Worm (Caenorhabditis elegans) whole organism, young adult: ENCODE data around the gene hpo-9.
A peak's percentile ranks its signal among the peaks of the same experiment; 100 is the strongest.

ENCODE experiments used
- B0019.2 ChIP-seq: fragments of 200-800 bp; sonication (Bioruptor generic); conservative IDR thresholded peaks from 2 replicates; pipeline ENCODE4 v1.3.6; 2022; ENCODE audit warnings: missing genetic modification reagents, missing genetic modification characterization, missing compliant biosample characterization
- B0035.1 ChIP-seq: sonication (generic microtip); optimal IDR thresholded peaks from 2 replicates; lab custom pipeline; 2016; ENCODE audit warnings: missing genetic modification characterization, mild to moderate bottlenecking, missing compliant biosample characterization, missing genotype, missing genetic modification reagents
- B0336.3 ChIP-seq: fragments of 200-800 bp; sonication (Bioruptor generic); IDR thresholded peaks from 2 replicates; pipeline ENCODE4 v1.3.6; 2022; ENCODE audit warnings: missing genetic modification characterization, missing compliant biosample characterization
- C17E4.6 ChIP-seq: fragments of 200-800 bp; sonication (Bioruptor generic); IDR thresholded peaks from 2 replicates; pipeline ENCODE4 v1.3.6; 2022; ENCODE audit warnings: missing genetic modification reagents, missing genetic modification characterization, missing compliant biosample characterization
- F22D6.2 ChIP-seq: sonication (generic microtip); optimal IDR thresholded peaks from 2 replicates; lab custom pipeline; 2016; ENCODE audit warnings: mild to moderate bottlenecking, missing genetic modification characterization, missing compliant biosample characterization
- F49E8.2 ChIP-seq: sonication (generic microtip); optimal IDR thresholded peaks from 3 replicates; lab custom pipeline; 2017; ENCODE audit warnings: missing genetic modification characterization, mild to moderate bottlenecking, missing compliant biosample characterization, antibody characterized with exemption, moderate library complexity; ENCODE audit not compliant: insufficient read depth
- F52B5.7 ChIP-seq: sonication (generic microtip); optimal IDR thresholded peaks from 2 replicates; lab custom pipeline; 2016; ENCODE audit warnings: mild to moderate bottlenecking, missing genetic modification characterization, missing compliant biosample characterization
- F57C9.4 ChIP-seq: sonication (generic microtip); optimal IDR thresholded peaks from 2 replicates; lab custom pipeline; 2017; ENCODE audit warnings: mild to moderate bottlenecking, missing genetic modification characterization, missing compliant biosample characterization
- Y53G8AR.9 ChIP-seq: fragments of 200-800 bp; sonication (Bioruptor generic); conservative IDR thresholded peaks from 2 replicates; pipeline ENCODE4 v1.3.6; 2022; ENCODE audit warnings: missing genetic modification reagents, missing genetic modification characterization, missing compliant biosample characterization
- Y67H2A.10 ChIP-seq: fragments of 200-800 bp; sonication (Bioruptor generic); conservative IDR thresholded peaks from 2 replicates; pipeline ENCODE4 v1.3.6; 2022; ENCODE audit warnings: missing genetic modification reagents, missing genetic modification characterization, missing compliant biosample characterization
- Y79H2A.3 ChIP-seq: fragments of 200-800 bp; sonication (Bioruptor generic); conservative IDR thresholded peaks from 2 replicates; pipeline ENCODE4 v1.3.6; 2022; ENCODE audit warnings: missing genetic modification reagents, missing genetic modification characterization, missing compliant biosample characterization
- ama-1 ChIP-seq, 3 experiments: fragments of 150-350 bp in 1 of 3; sonication (generic microtip) in 2 of 3; optimal IDR thresholded peaks; 2 replicates each; lab custom pipeline; 2014 to 2018; ENCODE audit warnings: missing biosample characterization in 2 of 3, missing genetic modification characterization in 2 of 3, missing genetic modification reagents in 2 of 3
- aptf-3 ChIP-seq: fragments of 200-800 bp; sonication (Bioruptor generic); IDR thresholded peaks from 2 replicates; pipeline ENCODE4 v1.3.6; 2022; ENCODE audit warnings: missing genetic modification characterization, missing compliant biosample characterization
- athp-1 ChIP-seq: sonication (generic microtip); optimal IDR thresholded peaks from 2 replicates; lab custom pipeline; 2017; ENCODE audit warnings: mild to moderate bottlenecking, missing genetic modification characterization, missing compliant biosample characterization
- attf-5 ChIP-seq: fragments of 200-800 bp; sonication (Bioruptor generic); optimal IDR thresholded peaks from 2 replicates; lab custom pipeline; 2018; ENCODE audit warnings: mild to moderate bottlenecking, missing genetic modification characterization, missing compliant biosample characterization
- attf-6 ChIP-seq: fragments of 200-800 bp; sonication (Bioruptor generic); IDR thresholded peaks from 2 replicates; pipeline ENCODE4 v1.3.6; 2022; ENCODE audit warnings: missing genetic modification reagents, missing genetic modification characterization, missing compliant biosample characterization
- bed-2 ChIP-seq: fragments of 200-800 bp; sonication (Bioruptor generic); IDR thresholded peaks from 2 replicates; pipeline ENCODE4 v1.3.6; 2022; ENCODE audit warnings: missing genetic modification reagents, missing genetic modification characterization, missing compliant biosample characterization
- ccch-3 ChIP-seq: fragments of 200-800 bp; sonication (Bioruptor generic); optimal IDR thresholded peaks from 2 replicates; lab custom pipeline; 2018; ENCODE audit warnings: mild to moderate bottlenecking, missing genetic modification characterization, missing compliant biosample characterization
- ceh-27 ChIP-seq: fragments of 200-800 bp; sonication (Bioruptor generic); optimal IDR thresholded peaks from 2 replicates; lab custom pipeline; 2018; ENCODE audit warnings: mild to moderate bottlenecking, missing genetic modification characterization, moderate library complexity, missing compliant biosample characterization
- ceh-58 ChIP-seq: fragments of 200-800 bp; sonication (Bioruptor generic); IDR thresholded peaks from 2 replicates; pipeline ENCODE4 v1.3.6; 2022; ENCODE audit warnings: missing genetic modification characterization, missing compliant biosample characterization
- chd-7 ChIP-seq: sonication (generic microtip); optimal IDR thresholded peaks from 2 replicates; lab custom pipeline; 2016; ENCODE audit warnings: mild to moderate bottlenecking, missing genetic modification characterization, moderate library complexity, missing compliant biosample characterization
- die-1 ChIP-seq: sonication (generic microtip); optimal IDR thresholded peaks from 2 replicates; lab custom pipeline; 2016; ENCODE audit warnings: missing genotype, mild to moderate bottlenecking, missing genetic modification characterization, missing compliant biosample characterization
- egl-18 ChIP-seq: fragments of 200-800 bp; sonication (Bioruptor generic); IDR thresholded peaks from 2 replicates; pipeline ENCODE4 v1.3.6; 2022; ENCODE audit warnings: missing genetic modification reagents, missing genetic modification characterization, missing compliant biosample characterization
- ekl-4 ChIP-seq: fragments of 200-800 bp; sonication (Bioruptor generic); IDR thresholded peaks from 2 replicates; pipeline ENCODE4 v1.3.6; 2022; ENCODE audit warnings: missing genetic modification reagents, missing genetic modification characterization, missing compliant biosample characterization
- fkh-3 ChIP-seq: sonication (generic microtip); optimal IDR thresholded peaks from 2 replicates; lab custom pipeline; 2016; ENCODE audit warnings: mild to moderate bottlenecking, missing genetic modification characterization, missing compliant biosample characterization
- him-1 ChIP-seq: sonication (generic microtip); optimal IDR thresholded peaks from 2 replicates; lab custom pipeline; 2016; ENCODE audit warnings: missing genotype, missing genetic modification reagents, missing genetic modification characterization, missing compliant biosample characterization
- hlh-12 ChIP-seq: sonication (generic microtip); optimal IDR thresholded peaks from 2 replicates; lab custom pipeline; 2016; ENCODE audit warnings: missing genetic modification characterization, missing compliant biosample characterization
- hmg-1.2 ChIP-seq: fragments of 200-800 bp; sonication (Bioruptor generic); IDR thresholded peaks from 2 replicates; pipeline ENCODE4 v1.3.6; 2022; ENCODE audit warnings: missing genetic modification reagents, missing genetic modification characterization, missing compliant biosample characterization
- hmg-20 ChIP-seq: fragments of 200-800 bp; sonication (Bioruptor generic); IDR thresholded peaks from 2 replicates; pipeline ENCODE4 v1.3.6; 2022; ENCODE audit warnings: missing genetic modification reagents, missing genetic modification characterization, missing compliant biosample characterization
- let-607 ChIP-seq, 2 experiments: fragments of 200-800 bp in 1 of 2; sonication (Bioruptor generic) in 1 of 2; sonication (generic microtip) in 1 of 2; optimal IDR thresholded peaks; 2 replicates each; lab custom pipeline; 2016 to 2018; ENCODE audit warnings: mild to moderate bottlenecking in 2 of 2, missing compliant biosample characterization in 2 of 2, missing genetic modification characterization in 2 of 2, moderate library complexity in 2 of 2, missing genotype in 1 of 2
- lin-26 ChIP-seq: fragments of 200-800 bp; sonication (Bioruptor generic); IDR thresholded peaks from 2 replicates; pipeline ENCODE4 v1.3.6; 2022; ENCODE audit warnings: missing genetic modification reagents, missing genetic modification characterization, missing compliant biosample characterization
- lin-40 ChIP-seq: sonication (generic microtip); optimal IDR thresholded peaks from 2 replicates; lab custom pipeline; 2016; ENCODE audit warnings: missing genetic modification characterization, mild to moderate bottlenecking, missing compliant biosample characterization, missing genotype, missing genetic modification reagents
- lsl-1 ChIP-seq: fragments of 200-800 bp; sonication (Bioruptor generic); optimal IDR thresholded peaks from 2 replicates; lab custom pipeline; 2018; ENCODE audit warnings: mild to moderate bottlenecking, missing genetic modification characterization, moderate library complexity, missing compliant biosample characterization
- madf-10 ChIP-seq: sonication (generic microtip); optimal IDR thresholded peaks from 2 replicates; lab custom pipeline; 2016; ENCODE audit warnings: mild to moderate bottlenecking, missing genetic modification characterization, missing compliant biosample characterization
- madf-6 ChIP-seq: fragments of 200-800 bp; sonication (Bioruptor generic); IDR thresholded peaks from 2 replicates; pipeline ENCODE4 v1.3.6; 2022; ENCODE audit warnings: missing genetic modification reagents, missing genetic modification characterization, missing compliant biosample characterization
- mes-4 ChIP-seq: sonication (generic microtip); optimal IDR thresholded peaks from 2 replicates; lab custom pipeline; 2016; ENCODE audit warnings: missing genotype, missing genetic modification characterization, missing compliant biosample characterization
- nhr-179 ChIP-seq: sonication (generic microtip); optimal IDR thresholded peaks from 2 replicates; lab custom pipeline; 2016; ENCODE audit warnings: mild to moderate bottlenecking, missing genetic modification characterization, missing compliant biosample characterization
- repo-1 ChIP-seq: sonication (generic microtip); optimal IDR thresholded peaks from 2 replicates; lab custom pipeline; 2017; ENCODE audit warnings: mild to moderate bottlenecking, missing genetic modification characterization, missing compliant biosample characterization
- sea-2 ChIP-seq: fragments of 200-800 bp; sonication (Bioruptor generic); IDR thresholded peaks from 2 replicates; pipeline ENCODE4 v1.3.6; 2022; ENCODE audit warnings: missing genetic modification characterization, missing compliant biosample characterization
- snpc-1.1 ChIP-seq: sonication (generic microtip); optimal IDR thresholded peaks from 2 replicates; lab custom pipeline; 2017; ENCODE audit warnings: missing genetic modification characterization, mild to moderate bottlenecking, missing compliant biosample characterization, antibody characterized with exemption, moderate library complexity, missing genotype, missing genetic modification reagents; ENCODE audit not compliant: insufficient read depth
- snpc-3.4 ChIP-seq: sonication (generic microtip); optimal IDR thresholded peaks from 2 replicates; lab custom pipeline; 2017; ENCODE audit warnings: missing genetic modification characterization, mild to moderate bottlenecking, missing compliant biosample characterization, antibody characterized with exemption, moderate library complexity, missing genotype, missing genetic modification reagents
- snpc-4 ChIP-seq, 5 experiments: fragments of 150-350 bp in 1 of 5; sonication (generic microtip) in 4 of 5; optimal IDR thresholded peaks; 2 replicates each; lab custom pipeline; 2014 to 2018; ENCODE audit warnings: missing genetic modification characterization in 5 of 5, missing biosample characterization in 3 of 5, antibody characterized with exemption in 2 of 5, mild to moderate bottlenecking in 2 of 5, missing compliant biosample characterization in 2 of 5, missing genotype in 2 of 5, moderate library complexity in 2 of 5, missing genetic modification reagents in 1 of 5
- sptf-2 ChIP-seq: fragments of 200-800 bp; sonication (Bioruptor generic); optimal IDR thresholded peaks from 2 replicates; lab custom pipeline; 2018; ENCODE audit warnings: mild to moderate bottlenecking, missing genetic modification characterization, missing compliant biosample characterization
- unc-130 ChIP-seq: sonication (generic microtip); optimal IDR thresholded peaks from 2 replicates; lab custom pipeline; 2016; ENCODE audit warnings: missing genetic modification reagents, missing genetic modification characterization, missing compliant biosample characterization
- xnd-1 ChIP-seq: sonication (generic microtip); optimal IDR thresholded peaks from 2 replicates; lab custom pipeline; 2016; ENCODE audit warnings: missing genotype, missing genetic modification reagents, missing genetic modification characterization, missing compliant biosample characterization
- zim-3 ChIP-seq: sonication (generic microtip); optimal IDR thresholded peaks from 2 replicates; lab custom pipeline; 2017; ENCODE audit warnings: mild to moderate bottlenecking, missing genetic modification characterization, moderate library complexity, missing compliant biosample characterization
- ztf-18 ChIP-seq: sonication (generic microtip); optimal IDR thresholded peaks from 2 replicates; lab custom pipeline; 2016; ENCODE audit warnings: missing genotype, mild to moderate bottlenecking, missing genetic modification characterization, missing compliant biosample characterization
- ztf-26 ChIP-seq: sonication (generic microtip); optimal IDR thresholded peaks from 2 replicates; lab custom pipeline; 2017; ENCODE audit warnings: missing genetic modification characterization, missing compliant biosample characterization

Gene hpo-9

DNA sequence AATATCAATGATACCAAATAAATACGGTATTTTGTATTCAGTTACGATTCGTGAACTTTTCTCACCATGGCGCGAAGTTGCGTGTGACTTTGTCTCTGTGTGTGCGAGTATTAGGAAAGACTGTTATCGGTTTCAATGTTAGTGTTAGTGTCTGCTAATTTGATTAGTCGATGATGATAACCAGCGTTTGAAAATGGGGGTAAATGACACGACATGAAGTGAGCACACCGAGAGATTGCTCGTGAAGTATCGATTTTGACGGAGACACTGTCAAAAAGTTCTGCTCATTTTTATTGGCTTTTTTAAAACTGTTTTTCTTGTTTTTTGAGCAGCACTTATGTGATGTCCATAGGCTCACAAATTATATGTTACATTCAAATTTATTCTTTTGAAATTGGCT, 38.5 kb downstream of the hpo-9 start (continued):
- TF ChIP-seq egl-18 (GFP tag; lab: Robert Waterston, UW) (no peak), him-1 (tag; lab: Kevin White, UChicago) (peak; percentile 76), snpc-1.1 (peak; percentile 13), let-607 (tag; optimal IDR thresholded peaks at IDR 0.05; lab: Kevin White, UChicago) (peak; percentile 46 to 68), Y53G8AR.9 (GFP tag; lab: Robert Waterston, UW) (peak; percentile 76), ztf-18 (no peak), hmg-1.2 (GFP tag; lab: Robert Waterston, UW) (0 out of 2 replicates have a peak, but pooled peaks have one; percentile 31), sea-2 (GFP tag; lab: Robert Waterston, UW) (no peak), F22D6.2 (tag; lab: Kevin White, UChicago) (no peak), F49E8.2 (tag; lab: Kevin White, UChicago) (no peak), B0336.3 (peak; percentile 88), die-1 (no peak), Y79H2A.3 (GFP tag; lab: Robert Waterston, UW) (0 out of 2 replicates have a peak, but pooled peaks have one; percentile 20), B0019.2 (GFP tag; lab: Robert Waterston, UW) (no peak), fkh-3 (no peak), hmg-20 (GFP tag; lab: Robert Waterston, UW) (0 out of 2 replicates have a peak, but pooled peaks have one; percentile 48), xnd-1 (tag; lab: Kevin White, UChicago) (peak; percentile 56), snpc-3.4 (tag; lab: Kevin White, UChicago) (peak; percentile 6), athp-1 (tag; lab: Kevin White, UChicago) (no peak), snpc-4 (GFP tag; optimal IDR thresholded peaks at IDR 0.05; lab: Kevin White, UChicago) (no peak), snpc-4 (tag; optimal IDR thresholded peaks at IDR 0.05; lab: Kevin White, UChicago) (peak in 2 of 4 experiments; percentile 6 to 46), lsl-1 (peak; percentile 33), hlh-12 (no peak), ceh-27 (GFP tag; lab: Kevin White, UChicago) (no peak), aptf-3 (GFP tag; lab: Robert Waterston, UW) (no peak), ceh-58 (no peak), B0035.1 (no peak), F57C9.4 (tag; lab: Kevin White, UChicago) (no peak), ccch-3 (GFP tag; lab: Kevin White, UChicago) (no peak), F52B5.7 (tag; lab: Kevin White, UChicago) (peak; percentile 43), madf-6 (peak; percentile 67; the same call in 1 of the 2 replicates), lin-26 (GFP tag; lab: Robert Waterston, UW) (peak; percentile 50; the same call in 1 of the 2 replicates), attf-6 (GFP tag; lab: Robert Waterston, UW) (peak; percentile 64), Y67H2A.10 (no peak), zim-3 (no peak), C17E4.6 (GFP tag; lab: Robert Waterston, UW) (no peak), lin-40 (peak; percentile 29), unc-130 (GFP tag; lab: Kevin White, UChicago) (no peak), ztf-26 (tag; lab: Kevin White, UChicago) (no peak), bed-2 (GFP tag; lab: Robert Waterston, UW) (no peak), madf-10 (no peak), nhr-179 (tag; lab: Kevin White, UChicago) (no peak), chd-7 (peak; percentile 43), attf-5 (peak; percentile 41), mes-4 (tag; lab: Kevin White, UChicago) (no peak), ekl-4 (GFP tag; lab: Robert Waterston, UW) (peak; percentile 72), repo-1 (tag; lab: Kevin White, UChicago) (peak; percentile 79), ama-1 (optimal IDR thresholded peaks at IDR 0.05; lab: Kevin White, UChicago) (peak; percentile 48), ama-1 (GFP tag; optimal IDR thresholded peaks at IDR 0.05; lab: Kevin White, UChicago) (peak in 1 of 2 experiments; percentile 73), sptf-2 (GFP tag; lab: Kevin White, UChicago) (no peak)
